Worm (Caenorhabditis elegans) whole organism, L4/young adult: ENCODE data around the gene C06C3.10.

ENCODE experiments used
- W03F9.2 ChIP-seq: fragments of 150-350 bp; optimal IDR thresholded peaks from 2 replicates; lab custom pipeline; 2014; ENCODE audit warnings: missing biosample characterization, missing genetic modification characterization
- him-1 ChIP-seq: sonication (generic microtip); optimal IDR thresholded peaks from 2 replicates; lab custom pipeline; 2016; ENCODE audit warnings: missing genotype, missing genetic modification reagents, missing genetic modification characterization, missing compliant biosample characterization

DNA sequence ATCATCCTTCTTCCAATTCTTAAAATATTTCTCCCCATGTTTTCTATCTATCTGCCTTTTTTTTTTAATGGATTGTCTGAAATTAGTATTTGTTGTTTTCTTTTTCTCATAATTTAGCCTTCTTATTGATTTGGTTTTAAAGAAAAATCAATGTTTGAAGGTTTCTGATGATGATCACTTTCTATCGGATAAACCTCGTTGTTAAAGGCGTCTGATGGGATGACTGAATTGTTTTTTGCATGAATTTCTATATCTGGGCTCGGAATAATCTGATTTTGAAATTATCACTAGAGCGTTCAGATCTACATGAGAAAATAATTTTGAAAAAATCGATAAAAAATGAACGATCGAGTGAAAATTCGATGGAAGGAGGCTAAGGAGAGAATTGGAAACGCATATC, 43.3 kb downstream of the C06C3.10 start, which contains the start of gene scp-1:
- TF ChIP-seq W03F9.2 (tag; lab: Kevin White, UChicago) (no peak), him-1 (no peak)
